Worm (Caenorhabditis elegans) whole organism, L4 larva: ENCODE data around the gene Y60C6A.3.

Experiments
- F37D6.2 ChIP-seq: sonication (generic microtip); optimal IDR thresholded peaks from 2 replicates; lab custom pipeline; 2016; ENCODE audit warnings: mild to moderate bottlenecking, missing genetic modification characterization, missing compliant biosample characterization
- F49E8.2 ChIP-seq: sonication (generic microtip); optimal IDR thresholded peaks from 2 replicates; lab custom pipeline; 2016; ENCODE audit warnings: missing compliant biosample characterization, mild to moderate bottlenecking, missing genetic modification characterization, borderline replicate concordance
- T20F7.1 ChIP-seq: fragments of 200-800 bp; sonication (Bioruptor generic); optimal IDR thresholded peaks from 2 replicates; lab custom pipeline; 2018; ENCODE audit warnings: mild to moderate bottlenecking, missing genetic modification characterization, missing compliant biosample characterization
- T26A8.4 ChIP-seq: fragments of 200-800 bp; sonication (Bioruptor generic); IDR thresholded peaks from 2 replicates; pipeline ENCODE4 v1.3.6; 2022; ENCODE audit warnings: missing genetic modification characterization, missing compliant biosample characterization
- aha-1 ChIP-seq: fragments of 150-350 bp; peaks from one replicate; lab custom pipeline; 2014; ENCODE audit warnings: missing biosample characterization, missing genetic modification characterization
- aly-2 ChIP-seq: sonication (generic microtip); optimal IDR thresholded peaks from 2 replicates; lab custom pipeline; 2018; ENCODE audit warnings: missing biosample characterization, missing genetic modification characterization
- attf-4 ChIP-seq: sonication (generic microtip); optimal IDR thresholded peaks from 3 replicates; lab custom pipeline; 2017; ENCODE audit warnings: missing biosample characterization, missing genetic modification characterization
- ceh-62 ChIP-seq: sonication (generic microtip); optimal IDR thresholded peaks from 2 replicates; lab custom pipeline; 2017; ENCODE audit warnings: missing biosample characterization, missing genetic modification characterization
- cey-2 ChIP-seq: sonication (generic microtip); optimal IDR thresholded peaks from 3 replicates; lab custom pipeline; 2017; ENCODE audit warnings: missing genetic modification characterization, mild to moderate bottlenecking, missing compliant biosample characterization, antibody characterized with exemption, borderline replicate concordance; ENCODE audit not compliant: insufficient read depth
- ctbp-1 ChIP-seq: fragments of 200-800 bp; sonication (Bioruptor generic); IDR thresholded peaks from 2 replicates; pipeline ENCODE4 v1.3.6; 2022; ENCODE audit warnings: missing genetic modification reagents, missing genetic modification characterization, missing compliant biosample characterization
- daf-16 ChIP-seq, 3 experiments: sonication (generic microtip); optimal IDR thresholded peaks; 2 replicates each; lab custom pipeline; 2016 to 2017; ENCODE audit warnings: missing genetic modification characterization in 3 of 3, missing genetic modification reagents in 3 of 3, mild to moderate bottlenecking in 2 of 3, missing compliant biosample characterization in 2 of 3, missing biosample characterization in 1 of 3, moderate library complexity in 1 of 3
- dmd-6 ChIP-seq: fragments of 200-800 bp; sonication (Bioruptor generic); IDR thresholded peaks from 2 replicates; pipeline ENCODE4 v1.3.6; 2022; ENCODE audit warnings: missing genetic modification reagents, missing genetic modification characterization, missing compliant biosample characterization
- dmd-8 ChIP-seq: fragments of 200-800 bp; sonication (Bioruptor generic); IDR thresholded peaks from 2 replicates; pipeline ENCODE4 v1.3.6; 2022; ENCODE audit warnings: missing genetic modification characterization, missing compliant biosample characterization
- dve-1 ChIP-seq: sonication (generic microtip); optimal IDR thresholded peaks from 2 replicates; lab custom pipeline; 2017; ENCODE audit warnings: antibody characterized with exemption, mild to moderate bottlenecking, missing genetic modification characterization, missing compliant biosample characterization; ENCODE audit not compliant: insufficient read depth
- egl-27 ChIP-seq: sonication (generic microtip); optimal IDR thresholded peaks from 3 replicates; lab custom pipeline; 2017; ENCODE audit warnings: missing biosample characterization, missing genetic modification reagents, missing genetic modification characterization
- egl-43 ChIP-seq: fragments of 200-800 bp; sonication (Bioruptor generic); IDR thresholded peaks from 2 replicates; pipeline ENCODE4 v1.3.6; 2022; ENCODE audit warnings: missing genetic modification reagents, missing genetic modification characterization, missing compliant biosample characterization
- fkh-10 ChIP-seq: fragments of 150-350 bp; optimal IDR thresholded peaks from 2 replicates; lab custom pipeline; 2014; ENCODE audit warnings: missing biosample characterization, missing genetic modification reagents, missing genetic modification characterization
- fos-1 ChIP-seq: fragments of 150-350 bp; optimal IDR thresholded peaks from 2 replicates; lab custom pipeline; 2014; ENCODE audit warnings: missing biosample characterization, missing genetic modification characterization
- gei-8 ChIP-seq: fragments of 200-800 bp; sonication (Bioruptor generic); optimal IDR thresholded peaks from 2 replicates; lab custom pipeline; 2018; ENCODE audit warnings: mild to moderate bottlenecking, missing genetic modification characterization, missing compliant biosample characterization
- hlh-11 ChIP-seq: fragments of 200-800 bp; sonication (Bioruptor generic); optimal IDR thresholded peaks from 2 replicates; lab custom pipeline; 2018; ENCODE audit warnings: mild to moderate bottlenecking, missing genetic modification characterization, missing compliant biosample characterization
- jun-1 ChIP-seq: fragments of 150-350 bp; optimal IDR thresholded peaks from 2 replicates; lab custom pipeline; 2014; ENCODE audit warnings: missing biosample characterization, missing genetic modification reagents, missing genetic modification characterization
- lim-7 ChIP-seq: fragments of 200-800 bp; sonication (Bioruptor generic); IDR thresholded peaks from 2 replicates; pipeline ENCODE4 v1.3.6; 2022; ENCODE audit warnings: missing genetic modification characterization, missing compliant biosample characterization
- lin-15B ChIP-seq: fragments of 150-350 bp; sonication (generic microtip); optimal IDR thresholded peaks from 3 replicates; lab custom pipeline; 2014; ENCODE audit warnings: missing biosample characterization, missing genetic modification characterization
- lin-29 ChIP-seq: fragments of 200-800 bp; sonication (Bioruptor generic); IDR thresholded peaks from 2 replicates; pipeline ENCODE4 v1.3.6; 2022; ENCODE audit warnings: missing genetic modification reagents, missing genetic modification characterization, missing compliant biosample characterization
- lin-38 ChIP-seq: fragments of 200-800 bp; sonication (Bioruptor generic); IDR thresholded peaks from 2 replicates; pipeline ENCODE4 v1.3.6; 2022; ENCODE audit warnings: missing genetic modification reagents, missing genetic modification characterization, missing compliant biosample characterization
- lsy-2 ChIP-seq, 2 experiments: fragments of 150-350 bp in 1 of 2; sonication (generic microtip) in 1 of 2; optimal IDR thresholded peaks; 2 replicates each; lab custom pipeline; 2014 to 2017; ENCODE audit warnings: missing biosample characterization in 2 of 2, missing genetic modification characterization in 2 of 2
- mdt-29 ChIP-seq: fragments of 200-800 bp; sonication (Bioruptor generic); IDR thresholded peaks from 2 replicates; pipeline ENCODE4 v1.3.6; 2022; ENCODE audit warnings: missing genetic modification reagents, missing genetic modification characterization, missing compliant biosample characterization
- mes-2 ChIP-seq: sonication (generic microtip); optimal IDR thresholded peaks from 2 replicates; lab custom pipeline; 2016; ENCODE audit warnings: missing genotype, mild to moderate bottlenecking, missing genetic modification characterization, missing compliant biosample characterization; ENCODE audit not compliant: poor library complexity, severe bottlenecking
- mxl-2 ChIP-seq: fragments of 200-800 bp; sonication (Bioruptor generic); conservative IDR thresholded peaks from 2 replicates; pipeline ENCODE4 v1.3.6; 2022; ENCODE audit warnings: missing genetic modification reagents, missing genetic modification characterization, missing compliant biosample characterization
- mxl-3 ChIP-seq: fragments of 200-800 bp; sonication (Bioruptor generic); optimal IDR thresholded peaks from 2 replicates; lab custom pipeline; 2018; ENCODE audit warnings: mild to moderate bottlenecking, missing genetic modification characterization, missing compliant biosample characterization
- nhr-11 ChIP-seq: fragments of 150-350 bp; optimal IDR thresholded peaks from 2 replicates; lab custom pipeline; 2014; ENCODE audit warnings: missing biosample characterization, missing genetic modification characterization
- nhr-28 ChIP-seq: fragments of 150-350 bp; optimal IDR thresholded peaks from 2 replicates; lab custom pipeline; 2014; ENCODE audit warnings: missing biosample characterization, missing genetic modification characterization
- nhr-76 ChIP-seq: fragments of 150-350 bp; optimal IDR thresholded peaks from 2 replicates; lab custom pipeline; 2014; ENCODE audit warnings: missing biosample characterization, missing genetic modification characterization
- php-3 ChIP-seq: fragments of 200-800 bp; sonication (Bioruptor generic); IDR thresholded peaks from 2 replicates; pipeline ENCODE4 v1.3.6; 2022; ENCODE audit warnings: missing genetic modification reagents, missing genetic modification characterization, missing compliant biosample characterization
- pqm-1 ChIP-seq: sonication (generic microtip); optimal IDR thresholded peaks from 2 replicates; lab custom pipeline; 2017; ENCODE audit warnings: missing biosample characterization, missing genetic modification characterization
- sdz-12 ChIP-seq: fragments of 200-800 bp; sonication (Bioruptor generic); optimal IDR thresholded peaks from 2 replicates; lab custom pipeline; 2018; ENCODE audit warnings: mild to moderate bottlenecking, missing genetic modification characterization, missing compliant biosample characterization
- set-16 ChIP-seq: fragments of 200-800 bp; sonication (Bioruptor generic); IDR thresholded peaks from 2 replicates; pipeline ENCODE4 v1.3.6; 2022; ENCODE audit warnings: missing genetic modification reagents, missing genetic modification characterization, missing compliant biosample characterization
- snpc-1.2 ChIP-seq: fragments of 200-800 bp; sonication (Bioruptor generic); IDR thresholded peaks from 2 replicates; pipeline ENCODE4 v1.3.6; 2022; ENCODE audit warnings: missing genetic modification reagents, missing genetic modification characterization, missing compliant biosample characterization
- snpc-4 ChIP-seq: fragments of 150-350 bp; optimal IDR thresholded peaks from 2 replicates; lab custom pipeline; 2014; ENCODE audit warnings: missing biosample characterization, missing genetic modification characterization
- tra-1 ChIP-seq: fragments of 200-800 bp; sonication (Bioruptor generic); IDR thresholded peaks from 2 replicates; pipeline ENCODE4 v1.3.6; 2022; ENCODE audit warnings: missing genetic modification reagents, missing genetic modification characterization, missing compliant biosample characterization
- unc-130 ChIP-seq: sonication (generic microtip); optimal IDR thresholded peaks from 2 replicates; lab custom pipeline; 2016; ENCODE audit warnings: missing genetic modification reagents, missing genetic modification characterization, missing compliant biosample characterization
- unc-39 ChIP-seq: sonication (generic microtip); optimal IDR thresholded peaks from 2 replicates; lab custom pipeline; 2017; ENCODE audit warnings: missing biosample characterization, missing genetic modification characterization
- unc-62 ChIP-seq, 3 experiments: fragments of 150-350 bp in 1 of 3; sonication (generic microtip); optimal IDR thresholded peaks in 2 of 3; peaks in 1 of 3; 1 replicate in 1 of 3; 2 replicates in 2 of 3; lab custom pipeline; 2014 to 2017; ENCODE audit warnings: missing biosample characterization in 3 of 3, missing genetic modification characterization in 3 of 3, missing genetic modification reagents in 3 of 3, missing genotype in 1 of 3
- vab-7 ChIP-seq: fragments of 200-800 bp; sonication (Bioruptor generic); IDR thresholded peaks from 2 replicates; pipeline ENCODE4 v1.3.6; 2022; ENCODE audit warnings: missing genetic modification reagents, missing genetic modification characterization, missing compliant biosample characterization
- zag-1 ChIP-seq: fragments of 150-350 bp; optimal IDR thresholded peaks from 2 replicates; lab custom pipeline; 2014; ENCODE audit warnings: missing biosample characterization, missing genetic modification characterization
- zfp-2 ChIP-seq: sonication (generic microtip); optimal IDR thresholded peaks from 2 replicates; lab custom pipeline; 2016; ENCODE audit warnings: mild to moderate bottlenecking, missing genetic modification characterization, missing compliant biosample characterization
- zfp-3 ChIP-seq: fragments of 200-800 bp; sonication (Bioruptor generic); conservative IDR thresholded peaks from 2 replicates; pipeline ENCODE4 v1.3.6; 2022; ENCODE audit warnings: missing genetic modification reagents, missing genetic modification characterization, missing compliant biosample characterization
- zip-2 ChIP-seq: fragments of 150-350 bp; optimal IDR thresholded peaks from 2 replicates; lab custom pipeline; 2014; ENCODE audit warnings: missing biosample characterization, missing genetic modification characterization
- ztf-11 ChIP-seq: fragments of 150-350 bp; optimal IDR thresholded peaks from 2 replicates; lab custom pipeline; 2014; ENCODE audit warnings: missing biosample characterization, missing genetic modification characterization
- ztf-7 ChIP-seq: fragments of 150-350 bp; optimal IDR thresholded peaks from 2 replicates; lab custom pipeline; 2014; ENCODE audit warnings: missing biosample characterization, missing genetic modification characterization

Gene Y60C6A.3

DNA sequence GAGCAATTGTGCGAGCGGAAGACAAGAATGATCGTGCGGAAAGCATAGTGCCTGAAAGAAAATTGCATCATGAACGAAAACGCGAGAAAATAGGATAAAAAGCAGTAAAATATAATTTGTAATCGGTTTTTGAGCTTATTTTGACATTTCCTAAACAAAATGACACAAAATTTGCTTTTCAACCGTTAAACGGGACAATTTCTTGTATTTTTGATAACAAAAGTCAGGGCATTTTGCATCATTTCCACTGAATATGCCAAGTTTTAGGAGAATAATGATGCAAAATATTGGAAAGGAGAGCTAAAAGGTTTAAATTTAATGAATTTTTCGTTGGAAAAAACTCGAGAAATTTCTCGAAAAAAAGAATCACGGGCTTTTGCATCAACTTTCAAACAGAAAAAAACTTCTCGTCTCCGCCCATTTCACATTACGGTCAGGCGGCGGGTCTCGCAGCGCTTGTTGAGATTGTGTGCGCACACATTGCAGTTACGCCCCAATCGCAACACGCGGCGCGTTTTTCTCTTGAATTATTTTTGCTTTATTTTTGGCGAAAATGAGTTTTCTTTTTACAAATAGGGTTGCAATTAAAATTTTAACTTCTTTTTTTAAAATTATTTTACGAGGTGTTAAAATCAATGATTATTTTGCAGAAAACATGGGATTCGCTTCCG lies 41.2 kb downstream of the Y60C6A.3 start, which contains the start of the genes hsp-6 and C37H5.5 (continued):
- TF ChIP-seq mxl-2 (GFP tag; lab: Robert Waterston, UW) (no peak), snpc-1.2 (GFP tag; lab: Robert Waterston, UW) (no peak), gei-8 (GFP tag; lab: Kevin White, UChicago) (no peak), daf-16 (GFP tag; optimal IDR thresholded peaks at IDR 0.05; lab: Kevin White, UChicago) (peak in 1 of 2 experiments; percentile 24), daf-16 (tag; optimal IDR thresholded peaks at IDR 0.05; lab: Kevin White, UChicago) (peak; percentile 56), cey-2 (tag; lab: Kevin White, UChicago) (no peak), sdz-12 (no peak), php-3 (0 out of 2 replicates have a peak, but pooled peaks have one; percentile 29), dve-1 (tag; lab: Kevin White, UChicago) (peak; percentile 92), zip-2 (tag; lab: Kevin White, UChicago) (no peak), nhr-76 (tag; lab: Kevin White, UChicago) (no peak), lsy-2 (tag; optimal IDR thresholded peaks at IDR 0.05; lab: Kevin White, UChicago) (peak; percentile 54 to 93), ztf-11 (tag; lab: Kevin White, UChicago) (no peak), lin-38 (GFP tag; lab: Robert Waterston, UW) (peak; percentile 79), egl-43 (no peak), dmd-8 (GFP tag; lab: Robert Waterston, UW) (no peak), lim-7 (GFP tag; lab: Robert Waterston, UW) (no peak), snpc-4 (tag; lab: Kevin White, UChicago) (no peak), lin-29 (no peak), egl-27 (no peak), unc-62 (GFP tag; optimal IDR thresholded peaks at IDR 0.05 in 1 of 2; lab: Kevin White, UChicago) (peak in 1 of 2 experiments; percentile 36), unc-62 (tag; optimal IDR thresholded peaks at IDR 0.05; lab: Kevin White, UChicago) (no peak), pqm-1 (tag; lab: Kevin White, UChicago) (no peak), fos-1 (tag; lab: Kevin White, UChicago) (no peak), mdt-29 (peak; percentile 91), lin-15B (no peak), vab-7 (GFP tag; lab: Robert Waterston, UW) (0 out of 2 replicates have a peak, but pooled peaks have one; percentile 36), zfp-3 (GFP tag; lab: Robert Waterston, UW) (peak; percentile 41; the same call in 1 of the 2 replicates), ztf-7 (peak; percentile 27), ctbp-1 (no peak), aha-1 (no peak), F49E8.2 (tag; lab: Kevin White, UChicago) (peak; percentile 36), zfp-2 (no peak), nhr-11 (peak; percentile 18), fkh-10 (GFP tag; lab: Kevin White, UChicago) (peak; percentile 73), attf-4 (no peak), T26A8.4 (GFP tag; lab: Robert Waterston, UW) (peak; percentile 68), ceh-62 (tag; lab: Kevin White, UChicago) (no peak), F37D6.2 (no peak), hlh-11 (tag; lab: Kevin White, UChicago) (peak; percentile 87), set-16 (GFP tag; lab: Robert Waterston, UW) (no peak), tra-1 (GFP tag; lab: Robert Waterston, UW) (no peak), dmd-6 (GFP tag; lab: Robert Waterston, UW) (peak; percentile 69), mxl-3 (GFP tag; lab: Kevin White, UChicago) (peak; percentile 24), T20F7.1 (GFP tag; lab: Kevin White, UChicago) (no peak), unc-39 (tag; lab: Kevin White, UChicago) (no peak), mes-2 (tag; lab: Kevin White, UChicago) (peak; percentile 92), unc-130 (GFP tag; lab: Kevin White, UChicago) (peak; percentile 73), zag-1 (no peak), aly-2 (tag; lab: Kevin White, UChicago) (no peak), jun-1 (no peak), nhr-28 (tag; lab: Kevin White, UChicago) (peak; percentile 78)
